Fruit fly (Drosophila melanogaster) whole organism, embryonic: Measurements from ENCODE around the gene CG42404.

ENCODE experiments used
- Aef1 ChIP-seq: fragments of 200-800 bp; sonication (Bioruptor generic); IDR thresholded peaks from 3 replicates; pipeline ENCODE4 v1.3.6; 2022; ENCODE audit warnings: missing biosample characterization, missing genetic modification characterization
- Bgb ChIP-seq: fragments of 200-800 bp; sonication (Bioruptor generic); IDR thresholded peaks from 2 replicates; pipeline ENCODE4 v1.3.6; 2022; ENCODE audit warnings: missing biosample characterization, missing genetic modification characterization; ENCODE audit not compliant: partially characterized antibody
- CG11247 ChIP-seq: fragments of 200-800 bp; sonication (Bioruptor generic); IDR thresholded peaks from 2 replicates; pipeline ENCODE4 v1.3.6; 2022; ENCODE audit warnings: missing biosample characterization, missing genetic modification characterization
- CG11723 ChIP-seq: fragments of 200-800 bp; sonication (Bioruptor generic); optimal IDR thresholded peaks from 2 replicates; lab custom pipeline; 2017; ENCODE audit warnings: missing biosample characterization, mild to moderate bottlenecking, missing genetic modification characterization
- CG13894 ChIP-seq: fragments of 200-800 bp; sonication (Bioruptor generic); optimal IDR thresholded peaks from 3 replicates; lab custom pipeline; 2018; ENCODE audit warnings: missing biosample characterization, mild to moderate bottlenecking, missing genetic modification characterization, moderate library complexity
- CG15269 ChIP-seq: fragments of 200-800 bp; sonication (Bioruptor generic); optimal IDR thresholded peaks from 2 replicates; lab custom pipeline; 2018; ENCODE audit warnings: missing biosample characterization, mild to moderate bottlenecking, missing genetic modification characterization, moderate library complexity
- CG1647 ChIP-seq: fragments of 200-800 bp; sonication (Bioruptor generic); optimal IDR thresholded peaks from 3 replicates; lab custom pipeline; 2016; ENCODE audit warnings: missing biosample characterization, missing genetic modification characterization
- CG16863 ChIP-seq: fragments of 200-800 bp; sonication (Bioruptor generic); optimal IDR thresholded peaks from 3 replicates; lab custom pipeline; 2016; ENCODE audit warnings: missing biosample characterization, missing genetic modification characterization
- CG17385 ChIP-seq: fragments of 200-800 bp; sonication (Bioruptor generic); optimal IDR thresholded peaks from 3 replicates; lab custom pipeline; 2018; ENCODE audit warnings: missing biosample characterization, mild to moderate bottlenecking, missing genetic modification characterization
- CG1832 ChIP-seq: fragments of 200-800 bp; sonication (Bioruptor generic); optimal IDR thresholded peaks from 2 replicates; lab custom pipeline; 2017; ENCODE audit warnings: missing biosample characterization, mild to moderate bottlenecking, missing genetic modification characterization, inconsistent platforms
- CG18619 ChIP-seq: fragments of 200-800 bp; sonication (Bioruptor generic); optimal IDR thresholded peaks from 3 replicates; lab custom pipeline; 2017; ENCODE audit warnings: missing biosample characterization, mild to moderate bottlenecking, missing genetic modification characterization
- CG4282 ChIP-seq: fragments of 200-800 bp; sonication (Bioruptor generic); optimal IDR thresholded peaks from 2 replicates; lab custom pipeline; 2016; ENCODE audit warnings: missing biosample characterization, missing genetic modification characterization
- CG5245 ChIP-seq: fragments of 200-800 bp; sonication (Bioruptor generic); optimal IDR thresholded peaks from 3 replicates; lab custom pipeline; 2016; ENCODE audit warnings: missing biosample characterization, missing genetic modification characterization
- CG7372 ChIP-seq: fragments of 200-800 bp; sonication (Bioruptor generic); IDR thresholded peaks from 2 replicates; pipeline ENCODE4 v1.3.6; 2022; ENCODE audit warnings: missing biosample characterization, missing genetic modification characterization
- CG7839 ChIP-seq: fragments of 200-800 bp; sonication (Bioruptor generic); optimal IDR thresholded peaks from 3 replicates; lab custom pipeline; 2018; ENCODE audit warnings: missing biosample characterization, mild to moderate bottlenecking, missing genetic modification characterization, moderate library complexity
- CG9437 ChIP-seq: fragments of 200-800 bp; sonication (Bioruptor generic); optimal IDR thresholded peaks from 2 replicates; lab custom pipeline; 2018; ENCODE audit warnings: missing biosample characterization, mild to moderate bottlenecking, missing genetic modification characterization
- CG9727 ChIP-seq: fragments of 200-800 bp; sonication (Bioruptor generic); optimal IDR thresholded peaks from 3 replicates; lab custom pipeline; 2017; ENCODE audit warnings: missing biosample characterization, mild to moderate bottlenecking, missing genetic modification characterization
- Fer3 ChIP-seq: fragments of 200-800 bp; sonication (Bioruptor generic); optimal IDR thresholded peaks from 2 replicates; lab custom pipeline; 2018; ENCODE audit warnings: missing biosample characterization, mild to moderate bottlenecking, missing genetic modification characterization, moderate library complexity
- HLHmδ ChIP-seq: fragments of 200-800 bp; sonication (Bioruptor generic); optimal IDR thresholded peaks from 2 replicates; lab custom pipeline; 2018; ENCODE audit warnings: missing biosample characterization, mild to moderate bottlenecking, missing genetic modification characterization, moderate library complexity
- Lpt ChIP-seq: fragments of >200 bp; optimal IDR thresholded peaks from 2 replicates; lab custom pipeline; 2018; ENCODE audit warnings: missing biosample characterization, missing genetic modification characterization
- Opbp ChIP-seq: fragments of 200-800 bp; sonication (Bioruptor generic); IDR thresholded peaks from 3 replicates; pipeline ENCODE4 v1.3.6; 2022; ENCODE audit warnings: missing biosample characterization, missing genetic modification characterization; ENCODE audit not compliant: partially characterized antibody
- Poxn ChIP-seq: fragments of 200-800 bp; sonication (Bioruptor generic); IDR thresholded peaks from 2 replicates; pipeline ENCODE4 v1.3.6; 2022; ENCODE audit warnings: missing biosample characterization, missing genetic modification characterization
- Scr ChIP-seq: fragments of 200-800 bp; sonication (Bioruptor generic); IDR thresholded peaks from 2 replicates; pipeline ENCODE4 v1.3.6; 2022; ENCODE audit warnings: missing biosample characterization, missing genetic modification characterization; ENCODE audit not compliant: partially characterized antibody
- Sry-δ ChIP-seq: fragments of 200-800 bp; sonication (Bioruptor generic); optimal IDR thresholded peaks from 2 replicates; lab custom pipeline; 2016; ENCODE audit warnings: missing biosample characterization, missing genetic modification characterization
- ash1 ChIP-seq: fragments of 200-800 bp; sonication (Bioruptor generic); optimal IDR thresholded peaks from 2 replicates; lab custom pipeline; 2018; ENCODE audit warnings: missing biosample characterization, mild to moderate bottlenecking, missing genetic modification characterization
- az2 ChIP-seq: fragments of 200-800 bp; sonication (Bioruptor generic); optimal IDR thresholded peaks from 3 replicates; lab custom pipeline; 2016; ENCODE audit warnings: missing biosample characterization, missing genetic modification characterization
- bab2 ChIP-seq: fragments of 200-800 bp; sonication (Bioruptor generic); optimal IDR thresholded peaks from 2 replicates; lab custom pipeline; 2016; ENCODE audit warnings: missing biosample characterization, missing genetic modification characterization
- btn ChIP-seq: fragments of 200-800 bp; sonication (Bioruptor generic); optimal IDR thresholded peaks from 2 replicates; lab custom pipeline; 2016; ENCODE audit warnings: missing biosample characterization, missing genetic modification characterization
- chm ChIP-seq: fragments of 200-800 bp; sonication (Bioruptor generic); IDR thresholded peaks from 2 replicates; pipeline ENCODE4 v1.3.6; 2022; ENCODE audit warnings: missing biosample characterization, missing genetic modification characterization
- dmrt11E ChIP-seq: fragments of 200-800 bp; sonication (Bioruptor generic); optimal IDR thresholded peaks from 3 replicates; lab custom pipeline; 2018; ENCODE audit warnings: missing biosample characterization, mild to moderate bottlenecking, missing genetic modification characterization, moderate library complexity
- ems ChIP-seq: fragments of 200-800 bp; sonication (Bioruptor generic); optimal IDR thresholded peaks from 3 replicates; lab custom pipeline; 2016; ENCODE audit warnings: missing biosample characterization, missing genetic modification characterization
- esg ChIP-seq: fragments of 200-800 bp; sonication (Bioruptor generic); conservative IDR thresholded peaks from 2 replicates; pipeline ENCODE4 v1.3.6; 2022; ENCODE audit warnings: missing biosample characterization, missing genetic modification characterization
- gce ChIP-seq: fragments of 200-800 bp; sonication (Bioruptor generic); IDR thresholded peaks from 3 replicates; pipeline ENCODE4 v1.3.6; 2022; ENCODE audit warnings: missing biosample characterization, missing genetic modification characterization
- gro ChIP-seq: fragments of 200-800 bp; sonication (Bioruptor generic); optimal IDR thresholded peaks from 2 replicates; lab custom pipeline; 2016; ENCODE audit warnings: missing biosample characterization, missing genetic modification characterization
- kay ChIP-seq: fragments of 200-800 bp; sonication (Bioruptor generic); optimal IDR thresholded peaks from 2 replicates; lab custom pipeline; 2016; ENCODE audit warnings: missing biosample characterization, missing genetic modification characterization
- kni ChIP-seq: fragments of 200-800 bp; sonication (Bioruptor generic); optimal IDR thresholded peaks from 3 replicates; lab custom pipeline; 2017; ENCODE audit warnings: mild to moderate bottlenecking, missing biosample characterization, missing genetic modification reagents, missing genetic modification characterization
- knrl ChIP-seq: fragments of 200-800 bp; sonication (Bioruptor generic); IDR thresholded peaks from 3 replicates; pipeline ENCODE4 v1.3.6; 2022; ENCODE audit warnings: missing biosample characterization, missing genetic modification characterization; ENCODE audit not compliant: partially characterized antibody
- nau ChIP-seq: fragments of 200-800 bp; sonication (Bioruptor generic); optimal IDR thresholded peaks from 3 replicates; lab custom pipeline; 2017; ENCODE audit warnings: missing biosample characterization, mild to moderate bottlenecking, missing genetic modification characterization, missing genetic modification reagents
- nmo ChIP-seq: fragments of 200-800 bp; sonication (Bioruptor generic); optimal IDR thresholded peaks from 2 replicates; lab custom pipeline; 2018; ENCODE audit warnings: missing biosample characterization, mild to moderate bottlenecking, missing genetic modification characterization, moderate library complexity
- pan ChIP-seq, 4 experiments: fragments of >200 bp in 3 of 4; fragments of 200-800 bp in 1 of 4; sonication (Bioruptor generic) in 1 of 4; optimal IDR thresholded peaks in 3 of 4; IDR thresholded peaks in 1 of 4; 2 replicates each; pipeline versions ENCODE4 v1.3.6 to Lab custom; 2017 to 2022; ENCODE audit warnings: missing biosample characterization in 2 of 4, missing genetic modification characterization in 2 of 4, mixed read lengths in 1 of 4
- pros ChIP-seq: fragments of 200-800 bp; sonication (Bioruptor generic); optimal IDR thresholded peaks from 3 replicates; lab custom pipeline; 2019; ENCODE audit warnings: missing biosample characterization, mild to moderate bottlenecking, missing genetic modification characterization, moderate library complexity
- psq ChIP-seq: fragments of 200-800 bp; sonication (Bioruptor generic); optimal IDR thresholded peaks from 2 replicates; lab custom pipeline; 2017; ENCODE audit warnings: missing biosample characterization, missing genetic modification characterization
- ranshi ChIP-seq: fragments of 200-800 bp; sonication (Bioruptor generic); IDR thresholded peaks from 2 replicates; pipeline ENCODE4 v1.3.6; 2022; ENCODE audit warnings: missing biosample characterization, missing genetic modification characterization
- schlank ChIP-seq: fragments of 200-800 bp; sonication (Bioruptor generic); optimal IDR thresholded peaks from 2 replicates; lab custom pipeline; 2018; ENCODE audit warnings: missing biosample characterization, mild to moderate bottlenecking, missing genetic modification characterization
- slp2 ChIP-seq: fragments of 200-800 bp; sonication (Bioruptor generic); optimal IDR thresholded peaks from 2 replicates; lab custom pipeline; 2016; ENCODE audit warnings: missing biosample characterization, missing genetic modification characterization
- sug ChIP-seq: fragments of 200-800 bp; optimal IDR thresholded peaks from 2 replicates; lab custom pipeline; 2019; ENCODE audit warnings: missing biosample characterization, mild to moderate bottlenecking, missing genetic modification characterization, moderate library complexity
- tna ChIP-seq: fragments of 200-800 bp; sonication (Bioruptor generic); IDR thresholded peaks from 2 replicates; pipeline ENCODE4 v1.3.6; 2022; ENCODE audit warnings: missing biosample characterization, missing genetic modification characterization; ENCODE audit not compliant: partially characterized antibody
- toy ChIP-seq: fragments of 200-800 bp; sonication (Bioruptor generic); IDR thresholded peaks from 2 replicates; pipeline ENCODE4 v1.3.6; 2022; ENCODE audit warnings: missing biosample characterization, missing genetic modification characterization
- ttk ChIP-seq: fragments of 200-800 bp; sonication (Bioruptor generic); IDR thresholded peaks from 2 replicates; pipeline ENCODE4 v2.1.2; 2022; ENCODE audit warnings: missing biosample characterization, missing genetic modification characterization
- vvl ChIP-seq: fragments of 200-800 bp; sonication (Bioruptor generic); IDR thresholded peaks from 2 replicates; pipeline ENCODE4 v1.3.6; 2022; ENCODE audit warnings: missing biosample characterization, missing genetic modification characterization

The CG42404 gene

DNA sequence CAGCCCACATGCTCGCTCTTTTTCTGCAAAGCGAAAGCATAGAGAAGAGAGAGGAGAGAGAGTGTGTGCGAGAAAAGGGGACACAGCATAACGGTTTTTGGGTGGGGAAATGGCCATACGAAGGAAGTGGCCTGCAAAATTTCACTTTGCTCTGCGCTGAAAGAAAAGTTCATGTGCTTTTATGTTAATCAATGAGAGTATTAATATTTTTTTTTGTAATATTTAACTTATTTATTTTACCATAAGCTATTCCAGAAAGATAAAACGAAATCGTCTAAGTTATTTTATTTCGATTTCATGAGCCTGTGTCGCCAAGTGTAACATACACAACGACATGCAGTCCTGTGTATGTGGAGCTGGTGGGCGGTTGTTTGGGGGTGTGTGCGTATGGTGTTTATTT lies 560 bp downstream of the CG42404 start (continued):
- TF ChIP-seq toy (GFP tag; lab: Robert Waterston, UW) (0 out of 2 replicates have a peak, but pooled peaks have one; percentile 28), gce (0 out of 3 replicates have a peak, but pooled peaks have one; percentile 38), dmrt11E (tag; lab: Kevin White, UChicago) (no peak), psq (GFP tag; lab: Kevin White, UChicago) (no peak), CG15269 (tag; lab: Kevin White, UChicago) (no peak), CG11247 (GFP tag; lab: Robert Waterston, UW) (peak; percentile 68), CG1647 (GFP tag; lab: Kevin White, UChicago) (no peak), CG4282 (GFP tag; lab: Kevin White, UChicago) (no peak), CG7839 (no peak), CG18619 (GFP tag; lab: Kevin White, UChicago) (no peak), CG13894 (tag; lab: Kevin White, UChicago) (no peak), kni (GFP tag; lab: Kevin White, UChicago) (no peak), schlank (tag; lab: Kevin White, UChicago) (peak; percentile 56), gro (GFP tag; lab: Kevin White, UChicago) (no peak), CG9437 (GFP tag; lab: Kevin White, UChicago) (peak; percentile 41), ranshi (GFP tag; lab: Robert Waterston, UW) (peak; percentile 72), Lpt (GFP tag; lab: Kevin White, UChicago) (no peak), Sry-δ (no peak), kay (peak; percentile 32), btn (no peak), vvl (GFP tag; lab: Robert Waterston, UW) (peak; percentile 84), pros (GFP tag; lab: Kevin White, UChicago) (no peak), CG1832 (GFP tag; lab: Kevin White, UChicago) (no peak), nmo (GFP tag; lab: Kevin White, UChicago) (no peak), ems (GFP tag; lab: Kevin White, UChicago) (peak; percentile 7), CG17385 (GFP tag; lab: Kevin White, UChicago) (no peak), Aef1 (GFP tag; lab: Robert Waterston, UW) (peak; percentile 66; the same call in 2 of the 3 replicates), Scr (GFP tag; lab: Robert Waterston, UW) (no peak), tna (GFP tag; lab: Robert Waterston, UW) (no peak), slp2 (GFP tag; lab: Kevin White, UChicago) (no peak), CG11723 (GFP tag; lab: Kevin White, UChicago) (no peak), az2 (peak; percentile 34), CG7372 (GFP tag; lab: Robert Waterston, UW) (peak; percentile 60), ttk (peak; percentile 68), Bgb (GFP tag; lab: Robert Waterston, UW) (no peak), Poxn (GFP tag; lab: Robert Waterston, UW) (peak; percentile 43; the same call in 1 of the 2 replicates), esg (GFP tag; lab: Robert Waterston, UW) (peak; percentile 70), Fer3 (tag; lab: Kevin White, UChicago) (peak; percentile 74), pan (optimal IDR thresholded peaks at IDR 0.05; lab: Kevin White, UChicago) (no peak), pan (GFP tag; optimal IDR thresholded peaks at IDR 0.05 in 1 of 2, IDR thresholded peaks at IDR 0.05 in 1 of 2) (peak in 1 of 2 experiments; percentile 75), nau (no peak), ash1 (GFP tag; lab: Kevin White, UChicago) (no peak), knrl (GFP tag; lab: Robert Waterston, UW) (no peak), sug (no peak), Opbp (GFP tag; lab: Robert Waterston, UW) (no peak), HLHmδ (GFP tag; lab: Kevin White, UChicago) (no peak), bab2 (no peak), CG16863 (no peak), CG9727 (GFP tag; lab: Kevin White, UChicago) (peak; percentile 63), chm (GFP tag; lab: Robert Waterston, UW) (0 out of 2 replicates have a peak, but pooled peaks have one; percentile 53), CG5245 (GFP tag; lab: Kevin White, UChicago) (no peak)
